Fruit fly (Drosophila melanogaster): Measurements from ENCODE around the gene Dph1.

Dph1 gene

dm6 chr3L:11680298-11680697, 16.5 kb downstream of the Dph1 start, which contains the start of gene CG32085 (continued):
- TF ChIP-seq otp (GFP tag; IDR thresholded peaks at IDR 0.05) (peak; percentile 56; the same call in 1 of the 3 replicates), lola (GFP tag; optimal IDR thresholded peaks at IDR 0.05) (no peak), Gug (GFP tag; IDR thresholded peaks at IDR 0.05) (peak; percentile 90), CG1233 (GFP tag; optimal IDR thresholded peaks at IDR 0.05) (peak; percentile 29), CG7271 (tag; optimal IDR thresholded peaks at IDR 0.05) (no peak), Rx (GFP tag; IDR thresholded peaks at IDR 0.05) (peak; percentile 53), Awh (GFP tag; IDR thresholded peaks at IDR 0.05) (peak; percentile 55), sna (GFP tag; IDR thresholded peaks at IDR 0.05; ENCODE audit: partially characterized antibody) (no peak), dati (GFP tag; IDR thresholded peaks at IDR 0.05) (no peak), oc (tag; optimal IDR thresholded peaks at IDR 0.05) (no peak), ssp (GFP tag; IDR thresholded peaks at IDR 0.05) (no peak), CG17328 (GFP tag; IDR thresholded peaks at IDR 0.05) (no peak), CG1603 (tag; optimal IDR thresholded peaks at IDR 0.05) (no peak), da (GFP tag; optimal IDR thresholded peaks at IDR 0.05) (no peak), mam (GFP tag; optimal IDR thresholded peaks at IDR 0.05) (peak; percentile 80), CG30020 (tag; optimal IDR thresholded peaks at IDR 0.05) (no peak), CG42726 (GFP tag; IDR thresholded peaks at IDR 0.05; ENCODE audit: partially characterized antibody) (no peak), zen (tag; optimal IDR thresholded peaks at IDR 0.05) (no peak), CG6791 (GFP tag; IDR thresholded peaks at IDR 0.05; ENCODE audit: partially characterized antibody) (no peak), disco-r (GFP tag; optimal IDR thresholded peaks at IDR 0.05) (no peak), CG10654 (GFP tag; optimal IDR thresholded peaks at IDR 0.05) (peak; percentile 23), fru (optimal IDR thresholded peaks at IDR 0.05) (no peak), tin (GFP tag; optimal IDR thresholded peaks at IDR 0.05) (peak; percentile 71), CG3995 (GFP tag; optimal IDR thresholded peaks at IDR 0.05) (no peak), CG13123 (GFP tag; optimal IDR thresholded peaks at IDR 0.05) (no peak), Ada2b (GFP tag; IDR thresholded peaks at IDR 0.05) (peak; percentile 60; the same call in 1 of the 2 replicates), CG4404 (GFP tag; IDR thresholded peaks at IDR 0.05) (peak; percentile 42; the same call in 1 of the 2 replicates), D19A (tag; optimal IDR thresholded peaks at IDR 0.05) (peak; percentile 19), ham (GFP tag; IDR thresholded peaks at IDR 0.05) (no peak), salm (tag; optimal IDR thresholded peaks at IDR 0.05) (no peak), CTCF (GFP tag; optimal IDR thresholded peaks at IDR 0.05) (no peak), D19B (GFP tag; optimal IDR thresholded peaks at IDR 0.05) (no peak), sim (GFP tag; IDR thresholded peaks at IDR 0.05) (no peak), CG6254 (GFP tag; optimal IDR thresholded peaks at IDR 0.05) (no peak), cwo (GFP tag; optimal IDR thresholded peaks at IDR 0.05) (peak; percentile 64), ATbp (GFP tag; optimal IDR thresholded peaks at IDR 0.05) (peak; percentile 26), crc (GFP tag; optimal IDR thresholded peaks at IDR 0.05) (peak; percentile 42), CG1647 (GFP tag; optimal IDR thresholded peaks at IDR 0.05) (peak; percentile 4), zf30C (GFP tag; optimal IDR thresholded peaks at IDR 0.05) (no peak), CG15479 (GFP tag; optimal IDR thresholded peaks at IDR 0.05) (no peak), org-1 (GFP tag; optimal IDR thresholded peaks at IDR 0.05) (peak; percentile 23), Opbp (GFP tag; IDR thresholded peaks at IDR 0.05; ENCODE audit: partially characterized antibody) (no peak), Neu2 (GFP tag; optimal IDR thresholded peaks at IDR 0.05; ENCODE audit: borderline replicate concordance) (no peak), run (tag; optimal IDR thresholded peaks at IDR 0.05) (no peak), sd (tag; optimal IDR thresholded peaks at IDR 0.05) (peak; percentile 9), CG11504 (tag; optimal IDR thresholded peaks at IDR 0.05) (peak; percentile 45), Dref (GFP tag; IDR thresholded peaks at IDR 0.05) (peak; percentile 37), chm (GFP tag; IDR thresholded peaks at IDR 0.05) (peak; percentile 61; the same call in 1 of the 2 replicates), CG18764 (GFP tag; optimal IDR thresholded peaks at IDR 0.05) (peak; percentile 33), sens-2 (GFP tag; IDR thresholded peaks at IDR 0.05) (no peak), Dip2 (GFP tag; IDR thresholded peaks at IDR 0.05) (no peak)

Data from whole organism, embryonic.